Worm (Caenorhabditis elegans) whole organism, L2 larva: Measurements from ENCODE around the gene svh-1.

ENCODE experiments used
- skn-1 ChIP-seq: sonication (generic microtip); optimal IDR thresholded peaks from 2 replicates; lab custom pipeline; 2017; ENCODE audit warnings: missing biosample characterization, missing genetic modification characterization
- snpc-4 ChIP-seq: fragments of 150-350 bp; optimal IDR thresholded peaks from 2 replicates; lab custom pipeline; 2014; ENCODE audit warnings: missing biosample characterization, missing genetic modification characterization

DNA sequence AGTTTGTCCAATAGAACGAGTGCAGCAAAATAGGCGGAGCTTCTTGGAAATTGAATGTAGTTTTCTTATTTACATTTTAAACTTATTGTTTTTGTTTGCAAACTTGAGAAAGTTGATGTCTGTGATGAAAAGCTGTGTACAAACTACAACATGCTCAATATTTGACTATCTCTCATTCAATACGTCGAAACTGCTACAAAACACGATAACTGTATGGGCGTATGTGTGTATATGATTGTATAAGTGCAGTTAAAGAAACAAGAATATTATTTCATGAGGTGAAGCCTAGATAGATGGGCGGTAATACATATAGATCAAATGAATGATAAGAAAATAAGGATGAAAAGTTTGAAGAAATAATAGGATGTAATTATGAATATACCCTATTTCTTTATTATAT is 33.2 kb downstream of the svh-1 start:
- no peak for TF ChIP-seq skn-1 (tag; lab: Kevin White, UChicago)
- TF ChIP-seq snpc-4 (tag; lab: Kevin White, UChicago), result no peak
